Worm (Caenorhabditis elegans) whole organism, late embryonic: ENCODE measurements around the gene T22B7.7.

Experiments
- C08G9.2 ChIP-seq: sonication (generic microtip); optimal IDR thresholded peaks from 2 replicates; lab custom pipeline; 2016; ENCODE audit warnings: mild to moderate bottlenecking, missing genetic modification characterization, moderate library complexity, missing compliant biosample characterization
- C38D4.7 ChIP-seq: fragments of 200-800 bp; sonication (Bioruptor generic); optimal IDR thresholded peaks from 2 replicates; lab custom pipeline; 2018; ENCODE audit warnings: mild to moderate bottlenecking, missing genetic modification characterization, moderate library complexity, missing compliant biosample characterization
- ceh-14 ChIP-seq: sonication (generic microtip); optimal IDR thresholded peaks from 2 replicates; lab custom pipeline; 2016; ENCODE audit warnings: missing genotype, missing genetic modification characterization, missing compliant biosample characterization
- ceh-24 ChIP-seq: sonication (generic microtip); optimal IDR thresholded peaks from 2 replicates; lab custom pipeline; 2016; ENCODE audit warnings: mild to moderate bottlenecking, missing genetic modification characterization, missing compliant biosample characterization
- ceh-45 ChIP-seq: fragments of 200-800 bp; sonication (Bioruptor generic); IDR thresholded peaks from 2 replicates; pipeline ENCODE4 v1.3.6; 2022; ENCODE audit warnings: missing genetic modification reagents, missing genetic modification characterization, missing compliant biosample characterization
- ceh-6 ChIP-seq: fragments of 200-800 bp; sonication (Bioruptor generic); optimal IDR thresholded peaks from 2 replicates; lab custom pipeline; 2018; ENCODE audit warnings: mild to moderate bottlenecking, missing genetic modification characterization, missing compliant biosample characterization
- elt-4 ChIP-seq: sonication (generic microtip); optimal IDR thresholded peaks from 2 replicates; lab custom pipeline; 2016; ENCODE audit warnings: missing genetic modification characterization, missing compliant biosample characterization
- fax-1 ChIP-seq: sonication (generic microtip); optimal IDR thresholded peaks from 2 replicates; lab custom pipeline; 2016; ENCODE audit warnings: missing genotype, missing genetic modification characterization, missing compliant biosample characterization
- fkh-6 ChIP-seq: sonication (generic microtip); optimal IDR thresholded peaks from 2 replicates; lab custom pipeline; 2016; ENCODE audit warnings: missing genetic modification characterization, missing compliant biosample characterization
- gmeb-2 ChIP-seq: sonication (generic microtip); optimal IDR thresholded peaks from 2 replicates; lab custom pipeline; 2016; ENCODE audit warnings: missing genetic modification characterization, inconsistent platforms, missing compliant biosample characterization
- lim-6 ChIP-seq: sonication (generic microtip); optimal IDR thresholded peaks from 2 replicates; lab custom pipeline; 2016; ENCODE audit warnings: missing genetic modification characterization, missing compliant biosample characterization
- lin-11 ChIP-seq: fragments of 200-800 bp; sonication (Bioruptor generic); optimal IDR thresholded peaks from 2 replicates; lab custom pipeline; 2018; ENCODE audit warnings: mild to moderate bottlenecking, missing genetic modification characterization, missing compliant biosample characterization
- mec-3 ChIP-seq: sonication (generic microtip); optimal IDR thresholded peaks from 2 replicates; lab custom pipeline; 2016; ENCODE audit warnings: borderline replicate concordance, missing genetic modification characterization, missing compliant biosample characterization
- nfya-1 ChIP-seq: sonication (generic microtip); optimal IDR thresholded peaks from 2 replicates; lab custom pipeline; 2017; ENCODE audit warnings: missing genetic modification characterization, mild to moderate bottlenecking, missing compliant biosample characterization, antibody characterized with exemption, moderate library complexity
- nhr-232 ChIP-seq: sonication (generic microtip); optimal IDR thresholded peaks from 2 replicates; lab custom pipeline; 2016; ENCODE audit warnings: missing genetic modification characterization, missing compliant biosample characterization
- pax-1 ChIP-seq: fragments of 150-350 bp; optimal IDR thresholded peaks from 2 replicates; lab custom pipeline; 2014; ENCODE audit warnings: missing biosample characterization, missing genetic modification characterization
- pros-1 ChIP-seq: fragments of 150-350 bp; optimal IDR thresholded peaks from 2 replicates; lab custom pipeline; 2014; ENCODE audit warnings: missing biosample characterization, missing genetic modification reagents, missing genetic modification characterization
- sdc-2 ChIP-seq: sonication (generic microtip); optimal IDR thresholded peaks from 2 replicates; lab custom pipeline; 2016; ENCODE audit warnings: missing genotype, missing genetic modification characterization, missing compliant biosample characterization
- sox-2 ChIP-seq: fragments of 200-800 bp; sonication (Bioruptor generic); IDR thresholded peaks from 2 replicates; pipeline ENCODE4 v1.3.6; 2022; ENCODE audit warnings: missing genetic modification reagents, missing genetic modification characterization, missing compliant biosample characterization
- tbx-7 ChIP-seq: sonication (generic microtip); optimal IDR thresholded peaks from 2 replicates; lab custom pipeline; 2016; ENCODE audit warnings: missing genotype, missing genetic modification characterization, missing compliant biosample characterization

T22B7.7 gene

DNA sequence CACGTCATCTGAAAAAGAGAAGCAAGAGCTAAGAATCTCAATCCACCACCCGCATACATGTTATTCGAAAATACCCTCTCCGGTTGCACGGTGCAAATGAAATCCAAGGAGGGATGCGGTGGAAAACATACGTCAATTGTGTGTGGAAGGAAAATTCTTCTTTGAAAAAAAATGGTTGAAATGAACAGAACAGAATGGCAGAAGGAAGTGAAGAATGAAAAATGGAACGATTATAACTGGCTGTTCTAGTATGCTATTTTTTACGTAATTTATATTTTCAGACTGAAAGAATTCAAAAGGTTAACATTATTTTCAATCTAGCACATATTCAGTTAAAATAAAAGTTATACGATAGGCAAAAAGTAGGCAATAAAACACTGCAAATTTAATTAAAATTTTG is 37.9 kb downstream of the T22B7.7 start:
- TF ChIP-seq ceh-45 (GFP tag; lab: Robert Waterston, UW) (no peak), pros-1 (tag; lab: Kevin White, UChicago) (no peak), elt-4 (tag; lab: Kevin White, UChicago) (no peak), tbx-7 (tag; lab: Kevin White, UChicago) (no peak), sdc-2 (no peak), fax-1 (tag; lab: Kevin White, UChicago) (no peak), ceh-24 (no peak), ceh-6 (GFP tag; lab: Kevin White, UChicago) (no peak)

DNA sequence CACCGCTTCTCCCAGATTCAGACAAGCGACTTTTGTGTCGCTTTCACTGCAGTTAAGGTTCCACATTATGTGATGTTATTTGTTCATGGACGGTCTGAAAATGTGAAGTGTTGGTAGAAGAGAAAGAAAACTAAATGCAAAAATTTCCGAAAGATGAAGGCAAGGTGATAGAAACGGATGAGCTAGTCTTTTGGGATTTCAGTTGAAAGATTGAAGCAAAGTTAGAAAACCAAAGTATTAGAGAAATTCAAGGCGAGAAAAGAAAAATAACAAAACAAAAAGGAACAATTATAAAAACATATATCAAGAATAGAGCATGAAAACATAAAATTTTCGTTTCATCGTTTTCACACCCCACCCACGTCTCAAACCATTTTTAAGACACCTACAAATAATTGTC is 42.7 kb downstream of the T22B7.7 start, which contains the start of gene octr-1:
Gene octr-1, minus strand, starts transcription at position 101 of the 400 bp plus-strand sequence.
- TF ChIP-seq mec-3 = no peak
- no peak for TF ChIP-seq sox-2
- TF ChIP-seq, all 69 proteins: peak for 0

DNA sequence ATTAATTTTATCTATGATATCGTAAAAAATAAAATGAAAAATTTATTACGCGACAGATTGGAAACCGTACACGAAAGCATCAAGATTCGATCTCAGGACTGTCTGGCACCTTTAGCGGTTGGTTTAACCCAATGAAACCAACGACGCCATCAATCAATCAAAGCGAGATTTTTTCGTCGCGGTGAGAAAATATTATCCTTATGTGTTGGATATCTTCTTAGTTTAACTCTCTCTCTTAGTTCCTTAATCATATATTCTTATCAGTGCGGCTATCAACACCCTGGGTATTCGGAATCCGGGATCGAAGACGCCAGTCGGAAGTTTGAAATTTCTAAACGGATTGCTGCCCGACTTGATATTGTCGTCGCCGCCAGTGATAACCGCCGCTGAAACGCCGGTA is 48.8 kb downstream of the T22B7.7 start:
- TF ChIP-seq pax-1 (tag; lab: Kevin White, UChicago) (no peak), mec-3 (no peak), fkh-6 (tag; lab: Kevin White, UChicago) (no peak), gmeb-2 (tag; lab: Kevin White, UChicago) (no peak)
- TF ChIP-seq, all 69 proteins: peak for 0

DNA sequence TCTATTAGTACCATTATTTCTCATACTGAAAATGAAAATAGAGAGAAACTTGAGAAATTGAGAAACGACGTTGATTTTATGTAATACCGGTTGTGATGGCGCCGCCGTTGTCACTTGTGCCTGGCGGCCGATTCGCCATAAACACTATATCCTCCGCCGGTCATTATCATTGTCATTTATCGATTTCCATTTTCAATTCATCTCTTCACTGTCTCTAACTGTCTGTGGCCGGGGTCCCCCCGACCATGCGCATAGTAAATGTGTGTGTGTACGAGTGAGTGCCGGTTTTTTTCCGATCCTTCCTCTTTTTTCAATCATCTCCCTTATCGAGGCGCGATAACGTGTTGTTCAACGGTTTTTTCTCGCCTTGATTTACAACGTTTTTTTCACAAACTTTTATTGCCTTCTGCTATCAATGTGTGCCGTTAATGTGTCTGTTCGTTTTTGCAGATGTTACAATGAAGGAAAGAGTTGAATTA is 50.5 kb downstream of the T22B7.7 start, which contains the start of gene F14D12.1:
Gene F14D12.1, plus strand, starts transcription at position 429 of the 479 bp plus-strand sequence.
- no peak for TF ChIP-seq ceh-14 (tag; lab: Kevin White, UChicago)
- TF ChIP-seq lim-6 (tag; lab: Kevin White, UChicago) = no peak
- no peak for TF ChIP-seq C38D4.7 (GFP tag; lab: Kevin White, UChicago)
- TF ChIP-seq nhr-232 (tag; lab: Kevin White, UChicago) = no peak
- no peak for TF ChIP-seq nfya-1 (tag; lab: Kevin White, UChicago)
- TF ChIP-seq C08G9.2 (tag; lab: Kevin White, UChicago) = no peak
- no peak for TF ChIP-seq lin-11
